Fruit fly (Drosophila melanogaster): ENCODE data around the gene CG7115.

The CG7115 gene

dm6 chr2L:7828231-7828630, 7.3 kb downstream of the CG7115 start (continued):
- TF ChIP-seq CG5953 (GFP tag; IDR thresholded peaks at IDR 0.05), result 0 out of 2 replicates have a peak, but pooled peaks have one; percentile 11
- TF ChIP-seq CG7372 (GFP tag; IDR thresholded peaks at IDR 0.05), result peak; percentile 19; the same call in 1 of the 2 replicates
- no peak for TF ChIP-seq CG3838 (GFP tag; optimal IDR thresholded peaks at IDR 0.05)
- no peak for TF ChIP-seq pan (optimal IDR thresholded peaks at IDR 0.05)
- peak in 1 of 2 experiments; percentile 39 for TF ChIP-seq pan (GFP tag; optimal IDR thresholded peaks at IDR 0.05 in 1 of 2, IDR thresholded peaks at IDR 0.05 in 1 of 2)
- TF ChIP-seq caup (GFP tag; optimal IDR thresholded peaks at IDR 0.05; ENCODE audit: severe bottlenecking), result no peak
- no peak for TF ChIP-seq bab2 (GFP tag; optimal IDR thresholded peaks at IDR 0.05)
- TF ChIP-seq CG9797 (GFP tag; optimal IDR thresholded peaks at IDR 0.05), result no peak
- no peak for TF ChIP-seq Six4 (GFP tag; optimal IDR thresholded peaks at IDR 0.05)
- no peak for TF ChIP-seq CG8944 (GFP tag; optimal IDR thresholded peaks at IDR 0.05)
- no peak for TF ChIP-seq CG11398 (GFP tag; optimal IDR thresholded peaks at IDR 0.05)
- no peak for TF ChIP-seq CG7928 (GFP tag; optimal IDR thresholded peaks at IDR 0.05)
- TF ChIP-seq az2 (GFP tag; optimal IDR thresholded peaks at IDR 0.05), result no peak
- peak; percentile 51 for TF ChIP-seq ftz-f1 (GFP tag; optimal IDR thresholded peaks at IDR 0.05)
- 0 out of 2 replicates have a peak, but pooled peaks have one; percentile 16 for TF ChIP-seq HLH3B (GFP tag; IDR thresholded peaks at IDR 0.05)
- TF ChIP-seq CG10274 (GFP tag; optimal IDR thresholded peaks at IDR 0.05), result no peak
- TF ChIP-seq ato (GFP tag; IDR thresholded peaks at IDR 0.05; ENCODE audit: partially characterized antibody), result 0 out of 2 replicates have a peak, but pooled peaks have one; percentile 43
- TF ChIP-seq CG10431 (GFP tag; optimal IDR thresholded peaks at IDR 0.05), result no peak
- no peak for TF ChIP-seq ash1 (GFP tag; optimal IDR thresholded peaks at IDR 0.05)
- TF ChIP-seq Mad (GFP tag; optimal IDR thresholded peaks at IDR 0.05), result no peak
- TF ChIP-seq Elba2 (GFP tag; optimal IDR thresholded peaks at IDR 0.05), result peak; percentile 98
- peak; percentile 16 for TF ChIP-seq CoRest (tag; optimal IDR thresholded peaks at IDR 0.05)
- TF ChIP-seq CG8290 (GFP tag; optimal IDR thresholded peaks at IDR 0.05), result peak; percentile 30
- TF ChIP-seq CG8290 (tag; optimal IDR thresholded peaks at IDR 0.05), result peak; percentile 20 to 79
- peak; percentile 35 for TF ChIP-seq HLH4C (GFP tag; IDR thresholded peaks at IDR 0.05; ENCODE audit: partially characterized antibody)
- TF ChIP-seq grn (GFP tag; optimal IDR thresholded peaks at IDR 0.05), result peak; percentile 29
- TF ChIP-seq Ada2b (GFP tag; IDR thresholded peaks at IDR 0.05), result peak; percentile 15; the same call in 1 of the 2 replicates
- peak; percentile 87 for TF ChIP-seq onecut (GFP tag; IDR thresholded peaks at IDR 0.05)
- no peak for TF ChIP-seq C15 (GFP tag; IDR thresholded peaks at IDR 0.05)
- no peak for TF ChIP-seq dan (GFP tag; IDR thresholded peaks at IDR 0.05)
- no peak for TF ChIP-seq gfzf (GFP tag; optimal IDR thresholded peaks at IDR 0.05)
- no peak for TF ChIP-seq eyg (GFP tag; optimal IDR thresholded peaks at IDR 0.05)
- TF ChIP-seq CG2120 (GFP tag; optimal IDR thresholded peaks at IDR 0.05), result no peak
- no peak for TF ChIP-seq Hr78 (GFP tag; optimal IDR thresholded peaks at IDR 0.05)
- peak; percentile 17 for TF ChIP-seq CG1603 (tag; optimal IDR thresholded peaks at IDR 0.05)
- peak; percentile 49 for TF ChIP-seq Nf-YB (GFP tag; optimal IDR thresholded peaks at IDR 0.05)
- peak in 1 of 2 experiments; percentile 62 for TF ChIP-seq insv (GFP tag; optimal IDR thresholded peaks at IDR 0.05)
- TF ChIP-seq tll (GFP tag; optimal IDR thresholded peaks at IDR 0.05), result peak in 1 of 2 experiments; percentile 76
- TF ChIP-seq CG8478 (optimal IDR thresholded peaks at IDR 0.05), result peak; percentile 99
- TF ChIP-seq CG16815 (GFP tag; optimal IDR thresholded peaks at IDR 0.05), result no peak
- no peak for TF ChIP-seq fu2 (GFP tag; optimal IDR thresholded peaks at IDR 0.05)
- no peak for TF ChIP-seq ase (GFP tag; IDR thresholded peaks at IDR 0.05)
- peak; percentile 46 for TF ChIP-seq CG33557 (GFP tag; optimal IDR thresholded peaks at IDR 0.05)
- no peak for TF ChIP-seq pb (GFP tag; optimal IDR thresholded peaks at IDR 0.05)
- peak; percentile 48 for TF ChIP-seq sug (tag; optimal IDR thresholded peaks at IDR 0.05)
- peak; percentile 45 for TF ChIP-seq HmgD (GFP tag; optimal IDR thresholded peaks at IDR 0.05)
- TF ChIP-seq Oaz (GFP tag; IDR thresholded peaks at IDR 0.05), result no peak
- 0 out of 2 replicates have a peak, but pooled peaks have one; percentile 12 for TF ChIP-seq klu (GFP tag; IDR thresholded peaks at IDR 0.05)
- TF ChIP-seq CG8388 (GFP tag; optimal IDR thresholded peaks at IDR 0.05), result no peak
- TF ChIP-seq zfh1 (GFP tag; IDR thresholded peaks at IDR 0.05), result peak; percentile 47; the same call in 1 of the 3 replicates
- peak; percentile 82 for TF ChIP-seq CG15479 (GFP tag; optimal IDR thresholded peaks at IDR 0.05)
- TF ChIP-seq CG4820 (GFP tag; optimal IDR thresholded peaks at IDR 0.05), result no peak
